Worm (Caenorhabditis elegans) whole organism, L1 larva: ENCODE results near the gene C17H11.2.
A peak's percentile ranks its signal among the peaks of the same experiment; 100 is the strongest.

Experiments
- C16A3.4 ChIP-seq: fragments of 150-350 bp; optimal IDR thresholded peaks from 2 replicates; lab custom pipeline; 2014; ENCODE audit warnings: missing biosample characterization, missing genetic modification characterization
- F16B12.6 ChIP-seq: fragments of 150-350 bp; optimal IDR thresholded peaks from 2 replicates; lab custom pipeline; 2014; ENCODE audit warnings: missing biosample characterization, missing genetic modification characterization
- Y116A8C.19 ChIP-seq: sonication (generic microtip); optimal IDR thresholded peaks from 2 replicates; lab custom pipeline; 2016; ENCODE audit warnings: missing compliant biosample characterization, missing genetic modification characterization, borderline replicate concordance
- aly-2 ChIP-seq: fragments of 150-350 bp; optimal IDR thresholded peaks from 2 replicates; lab custom pipeline; 2014; ENCODE audit warnings: missing biosample characterization, missing genetic modification characterization
- blmp-1 ChIP-seq: fragments of 150-350 bp; optimal IDR thresholded peaks from 2 replicates; lab custom pipeline; 2014; ENCODE audit warnings: missing biosample characterization, missing genetic modification characterization
- ceh-8 ChIP-seq: fragments of 200-800 bp; sonication (Bioruptor generic); optimal IDR thresholded peaks from 2 replicates; lab custom pipeline; 2018; ENCODE audit warnings: mild to moderate bottlenecking, missing genetic modification characterization, moderate library complexity, missing compliant biosample characterization
- ceh-88 ChIP-seq: fragments of 200-800 bp; sonication (Bioruptor generic); IDR thresholded peaks from 2 replicates; pipeline ENCODE4 v1.3.6; 2022; ENCODE audit warnings: missing genetic modification characterization, missing compliant biosample characterization
- ceh-90 ChIP-seq: sonication (generic microtip); optimal IDR thresholded peaks from 2 replicates; lab custom pipeline; 2016; ENCODE audit warnings: missing genetic modification characterization, missing compliant biosample characterization
- ces-1 ChIP-seq: fragments of 150-350 bp; optimal IDR thresholded peaks from 2 replicates; lab custom pipeline; 2014; ENCODE audit warnings: missing biosample characterization, missing genetic modification reagents, missing genetic modification characterization
- dsc-1 ChIP-seq: sonication (generic microtip); optimal IDR thresholded peaks from 2 replicates; lab custom pipeline; 2016; ENCODE audit warnings: mild to moderate bottlenecking, missing genetic modification characterization, missing compliant biosample characterization
- egl-13 ChIP-seq: sonication (generic microtip); optimal IDR thresholded peaks from 2 replicates; lab custom pipeline; 2016; ENCODE audit warnings: missing genotype, missing genetic modification reagents, missing genetic modification characterization, missing compliant biosample characterization
- elt-3 ChIP-seq, 6 experiments: fragments of 150-350 bp in 1 of 6; sonication (generic microtip); optimal IDR thresholded peaks; 2 replicates each; lab custom pipeline; 2017 to 2018; ENCODE audit warnings: missing biosample characterization in 6 of 6, missing genetic modification characterization in 6 of 6, inconsistent platforms in 1 of 6
- ets-5 ChIP-seq: fragments of 200-800 bp; sonication (Bioruptor generic); IDR thresholded peaks from 2 replicates; pipeline ENCODE4 v1.3.6; 2022; ENCODE audit warnings: missing genetic modification characterization, missing compliant biosample characterization
- fkh-10 ChIP-seq: sonication (generic microtip); optimal IDR thresholded peaks from 2 replicates; lab custom pipeline; 2017; ENCODE audit warnings: missing biosample characterization, missing genetic modification reagents, missing genetic modification characterization
- fkh-4 ChIP-seq: sonication (generic microtip); optimal IDR thresholded peaks from 2 replicates; lab custom pipeline; 2016; ENCODE audit warnings: missing compliant biosample characterization, missing genetic modification characterization, borderline replicate concordance
- fkh-8 ChIP-seq: sonication (generic microtip); optimal IDR thresholded peaks from 2 replicates; lab custom pipeline; 2016; ENCODE audit warnings: mild to moderate bottlenecking, missing genetic modification characterization, missing compliant biosample characterization
- grh-1 ChIP-seq: fragments of 200-800 bp; sonication (Bioruptor generic); IDR thresholded peaks from 2 replicates; pipeline ENCODE4 v1.3.6; 2022; ENCODE audit warnings: missing genetic modification reagents, missing genetic modification characterization, missing compliant biosample characterization
- hlh-4 ChIP-seq: sonication (generic microtip); optimal IDR thresholded peaks from 2 replicates; lab custom pipeline; 2016; ENCODE audit warnings: mild to moderate bottlenecking, missing genetic modification characterization, missing compliant biosample characterization
- hpl-2 ChIP-seq: fragments of 150-350 bp; optimal IDR thresholded peaks from 2 replicates; lab custom pipeline; 2014; ENCODE audit warnings: missing biosample characterization, missing genetic modification reagents, missing genetic modification characterization
- isw-1 ChIP-seq: fragments of 200-800 bp; sonication (Bioruptor generic); IDR thresholded peaks from 2 replicates; pipeline ENCODE4 v1.3.6; 2022; ENCODE audit warnings: missing genetic modification characterization, missing compliant biosample characterization
- lin-13 ChIP-seq: fragments of 150-350 bp; optimal IDR thresholded peaks from 2 replicates; lab custom pipeline; 2014; ENCODE audit warnings: missing biosample characterization, missing genetic modification reagents, missing genetic modification characterization
- lin-14 ChIP-seq: fragments of 200-800 bp; sonication (Bioruptor generic); optimal IDR thresholded peaks from 2 replicates; lab custom pipeline; 2018; ENCODE audit warnings: mild to moderate bottlenecking, missing genetic modification characterization, moderate library complexity, missing compliant biosample characterization
- lin-15B ChIP-seq: fragments of 150-350 bp; sonication (generic microtip); optimal IDR thresholded peaks from 3 replicates; lab custom pipeline; 2014; ENCODE audit warnings: missing biosample characterization, missing genetic modification characterization
- lin-35 ChIP-seq, 2 experiments: fragments of 150-350 bp; optimal IDR thresholded peaks; 2 replicates each; lab custom pipeline; 2014; ENCODE audit warnings: missing biosample characterization in 2 of 2, missing genetic modification characterization in 2 of 2, missing genetic modification reagents in 2 of 2
- lsy-2 ChIP-seq, 2 experiments: fragments of 150-350 bp; optimal IDR thresholded peaks; 2 replicates each; lab custom pipeline; 2014; ENCODE audit warnings: missing biosample characterization in 2 of 2, missing genetic modification characterization in 2 of 2
- mab-9 ChIP-seq: fragments of 200-800 bp; sonication (Bioruptor generic); IDR thresholded peaks from 2 replicates; pipeline ENCODE4 v1.3.6; 2022; ENCODE audit warnings: missing genetic modification reagents, missing genetic modification characterization, missing compliant biosample characterization
- mdl-1 ChIP-seq, 2 experiments: fragments of 150-350 bp; optimal IDR thresholded peaks; 2 replicates each; lab custom pipeline; 2014 to 2017; ENCODE audit warnings: missing biosample characterization in 2 of 2, missing genetic modification characterization in 2 of 2, inconsistent platforms in 1 of 2
- mef-2 ChIP-seq: fragments of 150-350 bp; optimal IDR thresholded peaks from 2 replicates; lab custom pipeline; 2014; ENCODE audit warnings: missing biosample characterization, missing genetic modification characterization
- mep-1 ChIP-seq: fragments of 150-350 bp; optimal IDR thresholded peaks from 2 replicates; lab custom pipeline; 2014; ENCODE audit warnings: missing biosample characterization, missing genetic modification characterization
- nhr-11 ChIP-seq: fragments of 150-350 bp; optimal IDR thresholded peaks from 2 replicates; lab custom pipeline; 2014; ENCODE audit warnings: missing biosample characterization, missing genetic modification characterization
- nhr-12 ChIP-seq: sonication (generic microtip); optimal IDR thresholded peaks from 2 replicates; lab custom pipeline; 2017; ENCODE audit warnings: missing biosample characterization, missing genetic modification characterization
- nhr-28 ChIP-seq: fragments of 150-350 bp; optimal IDR thresholded peaks from 2 replicates; lab custom pipeline; 2014; ENCODE audit warnings: missing biosample characterization, missing genetic modification characterization
- nhr-47 ChIP-seq: sonication (generic microtip); optimal IDR thresholded peaks from 2 replicates; lab custom pipeline; 2016; ENCODE audit warnings: mild to moderate bottlenecking, missing genetic modification characterization, moderate library complexity, missing compliant biosample characterization
- nhr-84 ChIP-seq: sonication (generic microtip); optimal IDR thresholded peaks from 2 replicates; lab custom pipeline; 2017; ENCODE audit warnings: missing biosample characterization, missing genetic modification characterization
- skn-1 ChIP-seq: fragments of 150-350 bp; optimal IDR thresholded peaks from 2 replicates; lab custom pipeline; 2014; ENCODE audit warnings: missing biosample characterization, missing genetic modification characterization
- snpc-4 ChIP-seq: fragments of 150-350 bp; optimal IDR thresholded peaks from 2 replicates; lab custom pipeline; 2014; ENCODE audit warnings: missing biosample characterization, missing genetic modification characterization
- snu-23 ChIP-seq: sonication (generic microtip); optimal IDR thresholded peaks from 2 replicates; lab custom pipeline; 2016; ENCODE audit warnings: missing genetic modification characterization, missing compliant biosample characterization
- sox-4 ChIP-seq: sonication (generic microtip); optimal IDR thresholded peaks from 2 replicates; lab custom pipeline; 2016; ENCODE audit warnings: missing genetic modification characterization, missing compliant biosample characterization
- sptf-1 ChIP-seq: fragments of 150-350 bp; optimal IDR thresholded peaks from 2 replicates; lab custom pipeline; 2014; ENCODE audit warnings: missing biosample characterization, missing genetic modification characterization
- swsn-7 ChIP-seq: sonication (generic microtip); optimal IDR thresholded peaks from 2 replicates; lab custom pipeline; 2016; ENCODE audit warnings: missing genetic modification characterization, missing compliant biosample characterization
- tbx-2 ChIP-seq: sonication (generic microtip); optimal IDR thresholded peaks from 2 replicates; lab custom pipeline; 2016; ENCODE audit warnings: missing genetic modification characterization, missing compliant biosample characterization
- tlp-1 ChIP-seq: fragments of 150-350 bp; optimal IDR thresholded peaks from 2 replicates; lab custom pipeline; 2014; ENCODE audit warnings: missing biosample characterization, missing genetic modification characterization
- unc-30 ChIP-seq: sonication (generic microtip); optimal IDR thresholded peaks from 2 replicates; lab custom pipeline; 2017; ENCODE audit warnings: missing biosample characterization, missing genetic modification characterization
- zag-1 ChIP-seq: fragments of 150-350 bp; optimal IDR thresholded peaks from 2 replicates; lab custom pipeline; 2014; ENCODE audit warnings: missing biosample characterization, missing genetic modification characterization

Gene C17H11.2

ce11 chrX:8210999-8211398 lies 41.3 kb downstream of the C17H11.2 start, which contains the start of gene cdd-1 (continued):
- TF ChIP-seq mep-1 (tag; lab: Kevin White, UChicago): no peak
- peak; percentile 56 for TF ChIP-seq blmp-1 (tag; lab: Kevin White, UChicago)
- no peak for TF ChIP-seq nhr-12
- peak in 5 of 6 experiments; percentile 17 to 90 (median 52) for TF ChIP-seq elt-3 (tag; optimal IDR thresholded peaks at IDR 0.05; lab: Kevin White, UChicago)
- TF ChIP-seq isw-1: no peak
- no peak for TF ChIP-seq swsn-7 (tag; lab: Kevin White, UChicago)
- peak in 1 of 2 experiments; percentile 69 for TF ChIP-seq mdl-1 (tag; optimal IDR thresholded peaks at IDR 0.05; lab: Kevin White, UChicago)
- no peak for TF ChIP-seq nhr-28 (tag; lab: Kevin White, UChicago)
- TF ChIP-seq tlp-1 (tag; lab: Kevin White, UChicago): no peak
- no peak for TF ChIP-seq unc-30 (tag; lab: Kevin White, UChicago)
- TF ChIP-seq tbx-2: no peak
- TF ChIP-seq ceh-88 (GFP tag; lab: Robert Waterston, UW): no peak
- TF ChIP-seq nhr-84 (tag; lab: Kevin White, UChicago): no peak
- peak; percentile 54 for TF ChIP-seq snu-23 (GFP tag; lab: Kevin White, UChicago)
- TF ChIP-seq lin-13 (GFP tag; lab: Kevin White, UChicago): no peak
- TF ChIP-seq lin-35 (GFP tag; optimal IDR thresholded peaks at IDR 0.05; lab: Kevin White, UChicago): peak in 1 of 2 experiments; percentile 72
- no peak for TF ChIP-seq hlh-4 (tag; lab: Kevin White, UChicago)
- no peak for TF ChIP-seq aly-2 (tag; lab: Kevin White, UChicago)
- no peak for TF ChIP-seq dsc-1 (tag; lab: Kevin White, UChicago)
- peak; percentile 34 for TF ChIP-seq lin-14 (GFP tag; lab: Kevin White, UChicago)
- no peak for TF ChIP-seq fkh-8 (tag; lab: Kevin White, UChicago)
- no peak for TF ChIP-seq fkh-10 (GFP tag; lab: Kevin White, UChicago)
- TF ChIP-seq zag-1: no peak
- TF ChIP-seq sptf-1 (tag; lab: Kevin White, UChicago): no peak
- no peak for TF ChIP-seq egl-13 (tag; lab: Kevin White, UChicago)
- TF ChIP-seq F16B12.6 (tag; lab: Kevin White, UChicago): no peak
- TF ChIP-seq lin-15B (tag; lab: Kevin White, UChicago): no peak
- no peak for TF ChIP-seq ces-1 (GFP tag; lab: Kevin White, UChicago)
- no peak for TF ChIP-seq snpc-4 (tag; lab: Kevin White, UChicago)
- no peak for TF ChIP-seq ceh-8
- TF ChIP-seq Y116A8C.19 (tag; lab: Kevin White, UChicago): no peak
- TF ChIP-seq hpl-2 (GFP tag; lab: Kevin White, UChicago): no peak
- TF ChIP-seq fkh-4 (tag; lab: Kevin White, UChicago): no peak
- no peak for TF ChIP-seq skn-1 (tag; lab: Kevin White, UChicago)
- TF ChIP-seq nhr-11 (tag; lab: Kevin White, UChicago): no peak
- TF ChIP-seq ceh-90 (tag; lab: Kevin White, UChicago): no peak
- no peak for TF ChIP-seq mef-2 (tag; lab: Kevin White, UChicago)
- 0 out of 2 replicates have a peak, but pooled peaks have one; percentile 9 for TF ChIP-seq mab-9 (GFP tag; lab: Robert Waterston, UW)
- no peak for TF ChIP-seq nhr-47 (tag; lab: Kevin White, UChicago)
- no peak for TF ChIP-seq sox-4
- TF ChIP-seq lsy-2 (tag; optimal IDR thresholded peaks at IDR 0.05; lab: Kevin White, UChicago): no peak
- no peak for TF ChIP-seq C16A3.4
- 0 out of 2 replicates have a peak, but pooled peaks have one; percentile 5 for TF ChIP-seq grh-1 (GFP tag; lab: Robert Waterston, UW)
- TF ChIP-seq ets-5: no peak
